Worm (Caenorhabditis elegans): ENCODE data around the gene C14B9.8.

The C14B9.8 gene

ce11 chrIII:8109459-8110057 lies 34.9 kb downstream of the C14B9.8 start (continued):
- TF ChIP-seq him-1 (tag; optimal IDR thresholded peaks at IDR 0.05) (peak; percentile 100), Y53F4B.3 (GFP tag; IDR thresholded peaks at IDR 0.05) (peak; percentile 64), cebp-2 (GFP tag; IDR thresholded peaks at IDR 0.05) (0 out of 2 replicates have a peak, but pooled peaks have one; percentile 83), F37B4.10 (GFP tag; IDR thresholded peaks at IDR 0.05) (no peak), nhr-90 (tag; optimal IDR thresholded peaks at IDR 0.05) (peak; percentile 87), sdz-38 (tag; optimal IDR thresholded peaks at IDR 0.05) (no peak), nfya-2 (GFP tag; IDR thresholded peaks at IDR 0.05) (0 out of 2 replicates have a peak, but pooled peaks have one; percentile 20), ceh-91 (GFP tag; IDR thresholded peaks at IDR 0.05) (peak; percentile 40; the same call in 1 of the 2 replicates), mxl-1 (tag; optimal IDR thresholded peaks at IDR 0.05) (peak; percentile 87), nhr-27 (tag; optimal IDR thresholded peaks at IDR 0.05) (no peak), akir-1 (GFP tag; optimal IDR thresholded peaks at IDR 0.05) (peak; percentile 38), ceh-40 (GFP tag; IDR thresholded peaks at IDR 0.05) (0 out of 2 replicates have a peak, but pooled peaks have one; percentile 57), ccch-3 (GFP tag; optimal IDR thresholded peaks at IDR 0.05) (no peak), egl-44 (GFP tag; IDR thresholded peaks at IDR 0.05) (peak; percentile 90), nfyb-1 (GFP tag; IDR thresholded peaks at IDR 0.05) (peak; percentile 86), ztf-22 (GFP tag; optimal IDR thresholded peaks at IDR 0.05) (peak; percentile 14), let-526 (GFP tag; IDR thresholded peaks at IDR 0.05) (no peak), mcd-1 (GFP tag; IDR thresholded peaks at IDR 0.05) (peak; percentile 73), T07F8.4 (tag; optimal IDR thresholded peaks at IDR 0.05) (peak; percentile 83), ztf-26 (tag; optimal IDR thresholded peaks at IDR 0.05) (peak; percentile 67), hsf-1 (GFP tag; IDR thresholded peaks at IDR 0.05) (0 out of 2 replicates have a peak, but pooled peaks have one; percentile 14), ekl-4 (GFP tag; IDR thresholded peaks at IDR 0.05) (peak; percentile 72), ets-4 (GFP tag; optimal IDR thresholded peaks at IDR 0.05) (peak; percentile 65), D2030.7 (GFP tag; IDR thresholded peaks at IDR 0.05) (peak; percentile 83), nhr-179 (tag; optimal IDR thresholded peaks at IDR 0.05) (no peak), madf-10 (tag; optimal IDR thresholded peaks at IDR 0.05) (peak; percentile 63), nhr-120 (GFP tag; IDR thresholded peaks at IDR 0.05) (no peak), mel-28 (tag; optimal IDR thresholded peaks at IDR 0.05; ENCODE audit: borderline replicate concordance) (no peak), F52B5.7 (tag; optimal IDR thresholded peaks at IDR 0.05) (peak; percentile 47), hmg-20 (GFP tag; IDR thresholded peaks at IDR 0.05) (0 out of 2 replicates have a peak, but pooled peaks have one; percentile 38), cebp-1 (GFP tag; IDR thresholded peaks at IDR 0.05) (no peak), cebp-1 (tag; optimal IDR thresholded peaks at IDR 0.05) (peak; percentile 73), B0261.1 (tag; optimal IDR thresholded peaks at IDR 0.05) (peak; percentile 93), mes-4 (tag; optimal IDR thresholded peaks at IDR 0.05) (peak; percentile 76), snpc-1.1 (tag; optimal IDR thresholded peaks at IDR 0.05; ENCODE audit: insufficient read depth) (peak; percentile 62), hmg-1.2 (GFP tag; IDR thresholded peaks at IDR 0.05) (peak; percentile 78), lag-1 (GFP tag; IDR thresholded peaks at IDR 0.05) (no peak), B0019.2 (GFP tag; conservative IDR thresholded peaks at IDR 0.05) (0 out of 2 replicates have a peak, but pooled peaks have one; percentile 46), madf-6 (GFP tag; IDR thresholded peaks at IDR 0.05) (peak; percentile 72), xnd-1 (tag; optimal IDR thresholded peaks at IDR 0.05) (no peak), zim-3 (tag; optimal IDR thresholded peaks at IDR 0.05) (peak; percentile 88), somi-1 (GFP tag; optimal IDR thresholded peaks at IDR 0.05) (no peak), lin-40 (tag; optimal IDR thresholded peaks at IDR 0.05) (peak; percentile 71)
